Fruit fly (Drosophila melanogaster) whole organism: ENCODE data around the gene CG13409.

Source experiments
- CG8478 ChIP-seq: fragments of >200 bp; optimal IDR thresholded peaks from 2 replicates; lab custom pipeline; 2018; ENCODE audit warnings: inconsistent platforms
- EcR ChIP-seq, 2 experiments: fragments of >200 bp; optimal IDR thresholded peaks; 2 replicates each; lab custom pipeline; 2017; ENCODE audit warnings: missing biosample characterization in 2 of 2, missing genetic modification characterization in 2 of 2, missing genetic modification reagents in 2 of 2
- pan ChIP-seq: fragments of >200 bp; optimal IDR thresholded peaks from 2 replicates; lab custom pipeline; 2017
- psq ChIP-seq: fragments of >200 bp; optimal IDR thresholded peaks from 2 replicates; lab custom pipeline; 2017
- usp ChIP-seq: fragments of >200 bp; optimal IDR thresholded peaks from 2 replicates; lab custom pipeline; 2017; ENCODE audit warnings: missing biosample characterization, missing genetic modification characterization, mixed read lengths

DNA sequence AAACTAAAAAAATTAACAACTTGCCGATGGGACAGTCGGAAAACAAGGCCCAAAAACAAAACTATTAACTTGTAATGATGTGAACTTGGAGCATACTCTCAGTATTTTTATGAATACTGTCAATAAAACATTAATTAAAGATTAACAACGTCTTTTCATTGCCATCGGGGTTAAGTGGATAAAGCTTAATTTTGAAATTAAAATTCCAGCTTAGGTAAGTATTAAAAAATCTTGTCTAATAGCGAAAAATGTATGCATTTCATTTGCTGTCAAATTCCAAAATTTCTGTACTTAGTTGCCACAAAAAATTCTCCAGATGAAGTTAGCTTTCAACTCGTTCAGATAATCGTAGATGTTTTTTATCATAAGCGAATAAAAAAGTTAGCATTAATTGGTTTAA, 17.3 kb downstream of the CG13409 start, which contains the start of gene Theg:
- TF ChIP-seq psq (lab: Kevin White, UChicago), result no peak
- TF ChIP-seq usp (GFP tag; lab: Kevin White, UChicago), result no peak
- TF ChIP-seq pan (lab: Kevin White, UChicago), result no peak
- TF ChIP-seq EcR (GFP tag; optimal IDR thresholded peaks at IDR 0.05; lab: Kevin White, UChicago), result no peak
- no peak for TF ChIP-seq CG8478 (lab: Kevin White, UChicago)
